Worm (Caenorhabditis elegans) whole organism, early embryonic: Measurements from ENCODE around the gene srd-2.
A peak's percentile ranks its signal among the peaks of the same experiment; 100 is the strongest.

Experiments
- B0310.2 ChIP-seq: sonication (generic microtip); optimal IDR thresholded peaks from 2 replicates; lab custom pipeline; 2016; ENCODE audit warnings: mild to moderate bottlenecking, missing genetic modification characterization, missing compliant biosample characterization
- F13C5.2 ChIP-seq: sonication (generic microtip); optimal IDR thresholded peaks from 2 replicates; lab custom pipeline; 2017; ENCODE audit warnings: mild to moderate bottlenecking, missing genetic modification characterization, inconsistent platforms, missing compliant biosample characterization
- aly-1 ChIP-seq: sonication (generic microtip); optimal IDR thresholded peaks from 2 replicates; lab custom pipeline; 2016; ENCODE audit warnings: missing genetic modification characterization, missing compliant biosample characterization
- ama-1 ChIP-seq: fragments of 150-350 bp; optimal IDR thresholded peaks from 2 replicates; lab custom pipeline; 2014
- ceh-13 ChIP-seq: fragments of 200-800 bp; sonication (Bioruptor generic); optimal IDR thresholded peaks from 2 replicates; lab custom pipeline; 2018; ENCODE audit warnings: mild to moderate bottlenecking, missing genetic modification characterization, missing compliant biosample characterization
- ceh-36 ChIP-seq: sonication (generic microtip); optimal IDR thresholded peaks from 2 replicates; lab custom pipeline; 2016; ENCODE audit warnings: missing genetic modification characterization, inconsistent platforms, missing compliant biosample characterization
- ets-7 ChIP-seq: sonication (generic microtip); optimal IDR thresholded peaks from 2 replicates; lab custom pipeline; 2016; ENCODE audit warnings: missing genotype, missing genetic modification characterization, missing compliant biosample characterization
- flt-1 ChIP-seq: fragments of 200-800 bp; sonication (Bioruptor generic); IDR thresholded peaks from 2 replicates; pipeline ENCODE4 v1.3.6; 2022; ENCODE audit warnings: missing genetic modification characterization, missing compliant biosample characterization
- hmbx-1 ChIP-seq: sonication (generic microtip); optimal IDR thresholded peaks from 2 replicates; lab custom pipeline; 2016; ENCODE audit warnings: mild to moderate bottlenecking, missing genetic modification characterization, missing compliant biosample characterization
- hmg-4 ChIP-seq: fragments of 200-800 bp; sonication (Bioruptor generic); optimal IDR thresholded peaks from 2 replicates; lab custom pipeline; 2018; ENCODE audit warnings: mild to moderate bottlenecking, missing genetic modification characterization, missing compliant biosample characterization
- hnd-1 ChIP-seq: sonication (generic microtip); optimal IDR thresholded peaks from 2 replicates; lab custom pipeline; 2016; ENCODE audit warnings: missing genetic modification characterization, missing compliant biosample characterization
- pes-1 ChIP-seq: fragments of 200-800 bp; sonication (Bioruptor generic); IDR thresholded peaks from 2 replicates; pipeline ENCODE4 v1.3.6; 2022; ENCODE audit warnings: missing genetic modification reagents, missing genetic modification characterization, missing compliant biosample characterization
- scrt-1 ChIP-seq: fragments of 200-800 bp; sonication (Bioruptor generic); IDR thresholded peaks from 2 replicates; pipeline ENCODE4 v1.3.6; 2022; ENCODE audit warnings: missing genetic modification characterization, missing compliant biosample characterization
- sea-1 ChIP-seq: fragments of 200-800 bp; sonication (Bioruptor generic); conservative IDR thresholded peaks from 2 replicates; pipeline ENCODE4 v1.3.6; 2022; ENCODE audit warnings: missing genetic modification characterization, missing compliant biosample characterization
- tbx-11 ChIP-seq: fragments of 200-800 bp; sonication (Bioruptor generic); IDR thresholded peaks from 2 replicates; pipeline ENCODE4 v1.3.6; 2022; ENCODE audit warnings: missing genetic modification characterization, missing compliant biosample characterization
- tbx-37 ChIP-seq: fragments of 200-800 bp; sonication (Bioruptor generic); conservative IDR thresholded peaks from 2 replicates; pipeline ENCODE4 v1.3.6; 2022; ENCODE audit warnings: missing genetic modification reagents, missing genetic modification characterization, missing compliant biosample characterization
- tra-4 ChIP-seq: sonication (generic microtip); optimal IDR thresholded peaks from 2 replicates; lab custom pipeline; 2017; ENCODE audit warnings: missing genetic modification characterization, missing compliant biosample characterization

Gene srd-2

DNA sequence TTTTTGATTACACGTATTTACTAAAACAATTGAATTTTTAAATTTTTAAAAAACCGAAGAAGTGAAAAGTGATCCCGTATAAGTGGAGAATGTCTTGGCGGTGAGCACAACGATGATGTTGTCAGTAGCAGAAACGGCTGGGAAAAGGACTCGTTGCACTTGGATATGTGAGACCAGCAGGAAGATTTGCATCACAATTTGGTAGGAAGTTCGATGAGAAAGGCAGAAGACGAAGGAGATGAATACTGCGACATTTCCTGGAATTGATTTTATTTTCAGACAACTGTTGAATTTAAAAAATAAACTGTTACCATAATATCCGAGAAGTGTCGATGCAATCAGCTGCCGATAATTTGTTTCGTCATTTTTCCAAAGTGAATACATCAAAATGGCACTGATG, 12.2 kb upstream of the srd-2 start, which contains the start of gene R05H5.4:
R05H5.4 (minus strand) TSS at position 101 of the 400 bp plus-strand sequence.
- TF ChIP-seq pes-1 (GFP tag; lab: Robert Waterston, UW) (no peak), flt-1 (no peak), F13C5.2 (no peak), ceh-13 (GFP tag; lab: Kevin White, UChicago) (no peak), sea-1 (GFP tag; lab: Robert Waterston, UW) (no peak)

DNA sequence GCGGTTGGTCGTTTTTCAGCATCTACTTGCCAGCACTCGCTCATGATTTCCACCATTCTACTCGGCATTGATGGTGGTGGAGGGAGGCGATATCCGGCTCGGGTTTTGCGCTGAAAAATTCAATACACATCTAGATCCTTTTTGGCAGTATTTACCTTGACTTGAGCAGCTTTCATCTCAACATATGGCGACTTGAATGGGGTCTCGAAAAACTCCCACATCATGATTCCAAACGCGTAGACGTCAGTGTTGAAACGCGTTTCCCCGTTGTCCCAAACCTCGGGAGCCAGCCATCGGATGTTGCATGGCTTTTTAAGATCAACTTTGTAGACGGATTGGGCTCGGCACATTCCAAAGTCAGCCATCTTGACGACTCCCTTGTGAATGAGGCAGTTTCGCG, 10.8 kb upstream of the srd-2 start:
- TF ChIP-seq scrt-1 (no peak), sea-1 (GFP tag; lab: Robert Waterston, UW) (no peak), ceh-13 (GFP tag; lab: Kevin White, UChicago) (no peak), tra-4 (tag; lab: Kevin White, UChicago) (no peak), tbx-37 (GFP tag; lab: Robert Waterston, UW) (no peak)

DNA sequence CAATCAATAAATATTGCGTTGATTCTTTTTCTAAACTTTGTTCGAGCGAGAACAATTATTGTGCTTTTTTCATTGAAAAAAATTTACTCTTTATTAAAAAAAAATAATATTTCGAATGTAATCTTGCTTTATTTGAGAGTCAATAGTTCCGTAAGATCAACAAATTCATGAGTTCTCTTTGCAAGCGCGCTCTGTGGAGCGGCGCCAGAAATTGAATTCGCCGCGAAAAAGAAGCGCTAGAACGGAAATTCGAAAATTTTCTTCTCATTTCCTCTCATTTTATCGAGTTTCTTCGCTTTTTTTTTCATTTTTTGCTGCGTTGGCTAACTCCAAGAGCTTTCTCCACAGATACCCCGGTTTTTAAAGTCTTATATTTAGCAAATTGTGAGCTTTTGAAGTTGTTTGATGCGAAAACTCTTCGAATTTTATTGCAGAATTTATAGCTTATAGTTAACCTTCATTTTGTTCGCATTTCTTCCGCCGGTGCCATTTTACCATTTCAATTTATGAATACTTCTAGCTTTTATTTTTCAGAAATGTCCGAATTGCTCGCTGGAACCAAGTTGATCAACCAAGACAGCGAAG, 9.5 kb upstream of the srd-2 start, which contains the start of gene R05H5.3:
R05H5.3 (plus strand) TSS at position 535 of the 585 bp plus-strand sequence.
- TF ChIP-seq ceh-36 (no peak), ets-7 (tag; lab: Kevin White, UChicago) (no peak), F13C5.2 (no peak)

ce11 chrII:10194605-10195004, 6.9 kb upstream of the srd-2 start, which contains the start of gene srb-6:
TSS of gene srb-6 (plus strand) at chrII:10194905.
- TF ChIP-seq tbx-37 (GFP tag; lab: Robert Waterston, UW) (no peak), ceh-13 (GFP tag; lab: Kevin White, UChicago) (no peak), scrt-1 (no peak), B0310.2 (tag; lab: Kevin White, UChicago) (no peak), sea-1 (GFP tag; lab: Robert Waterston, UW) (no peak), hnd-1 (tag; lab: Kevin White, UChicago) (no peak)

DNA sequence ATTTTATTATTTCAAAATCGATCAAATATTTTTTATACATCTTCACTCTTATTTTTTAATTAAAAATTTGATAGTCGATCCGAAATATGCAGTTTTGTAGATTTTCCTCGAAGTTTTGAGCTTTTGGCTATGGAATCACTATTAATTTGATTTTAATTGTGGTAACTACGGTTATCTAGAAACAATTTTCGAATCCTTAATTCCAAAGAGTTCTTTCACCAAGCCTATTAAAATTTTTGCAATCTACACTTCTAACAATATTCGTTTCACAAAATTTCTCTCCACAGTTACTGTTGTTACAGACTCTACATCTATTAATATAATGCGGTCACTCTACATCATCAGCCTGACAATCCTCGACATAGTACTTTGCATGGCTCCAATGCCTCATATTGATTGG, 4.5 kb upstream of the srd-2 start, which contains the start of gene R05H5.7:
R05H5.7 (plus strand) TSS at position 301 of the 400 bp plus-strand sequence.
- no peak for TF ChIP-seq sea-1 (GFP tag; lab: Robert Waterston, UW)
- no peak for TF ChIP-seq pes-1 (GFP tag; lab: Robert Waterston, UW)
- TF ChIP-seq ets-7 (tag; lab: Kevin White, UChicago): no peak
- no peak for TF ChIP-seq aly-1 (tag; lab: Kevin White, UChicago)
- no peak for TF ChIP-seq hnd-1 (tag; lab: Kevin White, UChicago)
- TF ChIP-seq tbx-11 (GFP tag; lab: Robert Waterston, UW): no peak
- no peak for TF ChIP-seq hmg-4 (GFP tag; lab: Kevin White, UChicago)
- TF ChIP-seq ama-1 (lab: Kevin White, UChicago): no peak
- no peak for TF ChIP-seq F13C5.2
- no peak for TF ChIP-seq ceh-36
- no peak for TF ChIP-seq scrt-1
- no peak for TF ChIP-seq flt-1
- TF ChIP-seq hmbx-1: no peak
- no peak for TF ChIP-seq ceh-13 (GFP tag; lab: Kevin White, UChicago)
- TF ChIP-seq tra-4 (tag; lab: Kevin White, UChicago): no peak
- no peak for TF ChIP-seq tbx-37 (GFP tag; lab: Robert Waterston, UW)

DNA sequence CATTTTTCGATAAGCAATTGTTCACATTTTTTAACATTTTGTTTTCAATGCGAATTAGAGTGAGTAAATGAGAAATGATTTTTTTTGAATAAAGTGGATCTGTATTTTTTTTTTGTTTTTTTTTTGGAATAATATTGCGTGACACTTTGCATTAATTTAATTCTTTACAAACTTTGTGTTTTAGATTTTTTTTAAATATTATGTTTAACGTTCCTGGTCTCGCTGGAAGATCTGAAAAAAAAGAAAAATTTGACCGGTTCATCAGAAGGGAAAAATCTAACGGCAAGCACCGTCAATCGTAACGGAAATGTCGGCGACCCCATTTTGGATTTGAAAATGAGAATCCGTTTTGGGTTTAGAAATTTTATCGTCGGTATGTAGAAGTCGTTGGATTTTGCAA, 1.7 kb upstream of the srd-2 start, which contains the start of gene cdc-25.4:
cdc-25.4 (minus strand) TSS at position 101 of the 400 bp plus-strand sequence.
- no peak for TF ChIP-seq ceh-36
- no peak for TF ChIP-seq ama-1 (lab: Kevin White, UChicago)
- no peak for TF ChIP-seq aly-1 (tag; lab: Kevin White, UChicago)
- no peak for TF ChIP-seq hnd-1 (tag; lab: Kevin White, UChicago)
- TF ChIP-seq ceh-13 (GFP tag; lab: Kevin White, UChicago): no peak

DNA sequence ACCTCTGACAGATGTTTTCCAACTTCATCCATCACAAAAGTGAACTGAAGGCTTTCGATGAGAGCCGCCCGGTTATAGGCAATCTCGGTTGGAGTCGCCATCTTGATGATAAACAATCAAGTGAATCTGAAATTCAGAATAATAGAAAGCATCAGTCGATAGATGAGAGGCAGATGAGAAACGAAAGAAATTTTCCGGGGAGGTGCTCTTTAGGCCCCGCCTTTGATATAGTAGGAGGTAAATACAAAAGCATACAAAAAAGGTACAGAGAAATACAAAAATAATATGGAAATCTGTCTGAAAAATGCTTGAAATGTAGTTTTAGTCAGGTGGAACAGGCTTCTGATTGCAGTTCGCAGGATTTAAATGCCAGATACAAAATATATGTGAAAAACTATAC, 5.1 kb downstream of the srd-2 start, which contains the start of gene srd-1:
srd-1 (minus strand) TSS at position 101 of the 400 bp plus-strand sequence.
- no peak for TF ChIP-seq tbx-11 (GFP tag; lab: Robert Waterston, UW)

- TF ChIP-seq F13C5.2 (peak; percentile 45), tbx-11 (GFP tag; lab: Robert Waterston, UW) (no peak), ama-1 (lab: Kevin White, UChicago) (peak; percentile 3)
Measured at ce11 chrII:10174338-10174737, 13.4 kb downstream of the srd-2 start, which contains the start of gene F33H1.4. TSS of gene F33H1.4 (plus strand) at chrII:10174648.

DNA sequence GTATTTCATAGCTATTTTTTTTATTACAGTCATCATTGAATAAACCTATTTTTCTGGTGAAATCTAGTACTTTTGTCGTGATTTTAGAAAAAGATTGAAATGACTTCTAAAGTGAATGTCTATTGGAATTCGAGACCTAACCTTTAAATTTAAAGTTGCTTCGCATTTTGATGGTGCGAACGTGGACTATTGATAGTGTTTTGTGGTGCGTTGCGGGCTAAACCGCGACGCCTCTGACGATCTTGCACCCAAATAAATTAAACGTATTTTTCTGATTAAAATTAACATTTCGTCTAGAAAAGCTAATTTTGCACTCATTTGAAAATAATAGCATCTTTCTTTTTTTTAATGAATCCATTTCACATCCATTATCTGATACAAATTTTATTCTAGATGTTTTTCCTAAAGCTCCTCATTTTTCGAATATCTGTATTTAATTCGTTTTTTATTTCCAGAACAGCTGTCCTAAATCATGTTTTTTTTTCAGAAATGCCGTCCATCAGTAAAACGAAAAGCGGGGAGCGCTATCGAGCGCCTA, 15.2 kb downstream of the srd-2 start, which contains the start of gene wbp-11:
wbp-11 (plus strand) TSS at position 488 of the 538 bp plus-strand sequence.
- TF ChIP-seq tra-4 (tag; lab: Kevin White, UChicago): no peak
- TF ChIP-seq F13C5.2: no peak
- TF ChIP-seq tbx-11 (GFP tag; lab: Robert Waterston, UW): no peak
- no peak for TF ChIP-seq hnd-1 (tag; lab: Kevin White, UChicago)
- no peak for TF ChIP-seq B0310.2 (tag; lab: Kevin White, UChicago)
- no peak for TF ChIP-seq pes-1 (GFP tag; lab: Robert Waterston, UW)
- TF ChIP-seq hmbx-1: no peak
- TF ChIP-seq sea-1 (GFP tag; lab: Robert Waterston, UW): no peak
- no peak for TF ChIP-seq aly-1 (tag; lab: Kevin White, UChicago)
- no peak for TF ChIP-seq ceh-13 (GFP tag; lab: Kevin White, UChicago)
- no peak for TF ChIP-seq tbx-37 (GFP tag; lab: Robert Waterston, UW)
- TF ChIP-seq ceh-36: no peak
- no peak for TF ChIP-seq ama-1 (lab: Kevin White, UChicago)
- TF ChIP-seq ets-7 (tag; lab: Kevin White, UChicago): no peak
- TF ChIP-seq hmg-4 (GFP tag; lab: Kevin White, UChicago): no peak
